Fruit fly (Drosophila melanogaster) whole organism, embryonic: ENCODE measurements around the gene Der-2.

Source experiments
- Adf1 ChIP-seq: fragments of 200-800 bp; sonication (Bioruptor generic); IDR thresholded peaks from 2 replicates; pipeline ENCODE4 v1.3.6; 2022; ENCODE audit warnings: missing biosample characterization, missing genetic modification characterization
- Aef1 ChIP-seq: fragments of 200-800 bp; sonication (Bioruptor generic); IDR thresholded peaks from 3 replicates; pipeline ENCODE4 v1.3.6; 2022; ENCODE audit warnings: missing biosample characterization, missing genetic modification characterization
- CG10147 ChIP-seq: fragments of 200-800 bp; sonication (Bioruptor generic); optimal IDR thresholded peaks from 2 replicates; lab custom pipeline; 2019; ENCODE audit warnings: missing biosample characterization, mild to moderate bottlenecking, missing genetic modification characterization, moderate library complexity
- CG11696 ChIP-seq: fragments of 200-800 bp; sonication (Bioruptor generic); IDR thresholded peaks from 2 replicates; pipeline ENCODE4 v1.3.6; 2022; ENCODE audit warnings: missing biosample characterization, missing genetic modification characterization
- CG14014 ChIP-seq: fragments of 200-800 bp; sonication (Bioruptor generic); IDR thresholded peaks from 2 replicates; pipeline ENCODE4 v1.3.6; 2022; ENCODE audit warnings: missing biosample characterization, missing genetic modification characterization
- CG14710 ChIP-seq: fragments of 200-800 bp; sonication (Bioruptor generic); optimal IDR thresholded peaks from 3 replicates; lab custom pipeline; 2019; ENCODE audit warnings: missing biosample characterization, mild to moderate bottlenecking, missing genetic modification characterization, moderate library complexity
- CG17385 ChIP-seq: fragments of 200-800 bp; sonication (Bioruptor generic); optimal IDR thresholded peaks from 3 replicates; lab custom pipeline; 2018; ENCODE audit warnings: missing biosample characterization, mild to moderate bottlenecking, missing genetic modification characterization
- CG2199 ChIP-seq: fragments of 200-800 bp; sonication (Bioruptor generic); IDR thresholded peaks from 3 replicates; pipeline ENCODE4 v1.3.6; 2022; ENCODE audit warnings: missing biosample characterization, missing genetic modification characterization
- CG32532 ChIP-seq: fragments of 200-800 bp; sonication (Bioruptor generic); IDR thresholded peaks from 2 replicates; pipeline ENCODE4 v1.3.6; 2022; ENCODE audit warnings: missing biosample characterization, missing genetic modification characterization
- CG4617 ChIP-seq: fragments of 200-800 bp; sonication (Bioruptor generic); optimal IDR thresholded peaks from 3 replicates; lab custom pipeline; 2016; ENCODE audit warnings: missing biosample characterization, missing genetic modification characterization, borderline replicate concordance
- CG5180 ChIP-seq: fragments of 200-800 bp; sonication (Bioruptor generic); optimal IDR thresholded peaks from 3 replicates; lab custom pipeline; 2017; ENCODE audit warnings: missing biosample characterization, missing genetic modification characterization, mild to moderate bottlenecking, moderate library complexity, missing genetic modification reagents
- CG5245 ChIP-seq: fragments of 200-800 bp; sonication (Bioruptor generic); optimal IDR thresholded peaks from 3 replicates; lab custom pipeline; 2016; ENCODE audit warnings: missing biosample characterization, missing genetic modification characterization
- CG6791 ChIP-seq: fragments of 200-800 bp; sonication (Bioruptor generic); IDR thresholded peaks from 3 replicates; pipeline ENCODE4 v1.3.6; 2022; ENCODE audit warnings: missing biosample characterization, missing genetic modification characterization; ENCODE audit not compliant: partially characterized antibody
- CG7372 ChIP-seq: fragments of 200-800 bp; sonication (Bioruptor generic); IDR thresholded peaks from 2 replicates; pipeline ENCODE4 v1.3.6; 2022; ENCODE audit warnings: missing biosample characterization, missing genetic modification characterization
- CG7963 ChIP-seq: fragments of 200-800 bp; sonication (Bioruptor generic); IDR thresholded peaks from 3 replicates; pipeline ENCODE4 v1.3.6; 2022; ENCODE audit warnings: missing biosample characterization, missing genetic modification characterization; ENCODE audit not compliant: partially characterized antibody
- CG8089 ChIP-seq: fragments of 200-800 bp; sonication (Bioruptor generic); optimal IDR thresholded peaks from 3 replicates; lab custom pipeline; 2016; ENCODE audit warnings: missing biosample characterization, missing genetic modification characterization
- CG9727 ChIP-seq: fragments of 200-800 bp; sonication (Bioruptor generic); optimal IDR thresholded peaks from 3 replicates; lab custom pipeline; 2017; ENCODE audit warnings: missing biosample characterization, mild to moderate bottlenecking, missing genetic modification characterization
- CG9876 ChIP-seq: fragments of 200-800 bp; sonication (Bioruptor generic); optimal IDR thresholded peaks from 2 replicates; lab custom pipeline; 2016; ENCODE audit warnings: missing biosample characterization, missing genetic modification characterization
- CG9932 ChIP-seq: fragments of 200-800 bp; sonication (Bioruptor generic); IDR thresholded peaks from 2 replicates; pipeline ENCODE4 v1.3.6; 2022; ENCODE audit warnings: missing biosample characterization, missing genetic modification characterization
- CHES-1-like ChIP-seq: fragments of 200-800 bp; sonication (Bioruptor generic); optimal IDR thresholded peaks from 2 replicates; lab custom pipeline; 2016; ENCODE audit warnings: missing biosample characterization, missing genetic modification characterization
- CoRest ChIP-seq: fragments of 200-800 bp; sonication (Bioruptor generic); optimal IDR thresholded peaks from 3 replicates; lab custom pipeline; 2018; ENCODE audit warnings: missing biosample characterization, mild to moderate bottlenecking, missing genetic modification characterization, moderate library complexity
- D ChIP-seq, 2 experiments: fragments of 200-800 bp in 1 of 2; fragments of >200 bp in 1 of 2; sonication (Bioruptor generic) in 1 of 2; optimal IDR thresholded peaks; 2 replicates in 1 of 2; 3 replicates in 1 of 2; lab custom pipeline; 2017; ENCODE audit warnings: mild to moderate bottlenecking in 1 of 2, missing biosample characterization in 1 of 2, missing genetic modification characterization in 1 of 2, missing genetic modification reagents in 1 of 2
- Dbx ChIP-seq: fragments of 200-800 bp; sonication (Bioruptor generic); IDR thresholded peaks from 3 replicates; pipeline ENCODE4 v1.3.6; 2022; ENCODE audit warnings: missing biosample characterization, missing genetic modification characterization
- Dp ChIP-seq: fragments of 200-800 bp; sonication (Bioruptor generic); optimal IDR thresholded peaks from 2 replicates; lab custom pipeline; 2018; ENCODE audit warnings: missing biosample characterization, mild to moderate bottlenecking, missing genetic modification characterization, moderate library complexity
- Ets65A ChIP-seq: fragments of 200-800 bp; sonication (Bioruptor generic); peaks from one replicate; lab custom pipeline; 2016; ENCODE audit warnings: missing biosample characterization, missing genetic modification characterization
- Lpt ChIP-seq: fragments of >200 bp; optimal IDR thresholded peaks from 2 replicates; lab custom pipeline; 2018; ENCODE audit warnings: missing biosample characterization, missing genetic modification characterization
- MTF-1 ChIP-seq: fragments of 200-800 bp; sonication (Bioruptor generic); optimal IDR thresholded peaks from 2 replicates; lab custom pipeline; 2018; ENCODE audit warnings: missing biosample characterization, mild to moderate bottlenecking, missing genetic modification characterization, borderline replicate concordance
- Med ChIP-seq: fragments of 200-800 bp; sonication (Bioruptor generic); peaks from one replicate; lab custom pipeline; 2016; ENCODE audit warnings: missing biosample characterization, missing genetic modification characterization, mild to moderate bottlenecking, inconsistent platforms, moderate library complexity
- Pdp1 ChIP-seq, 2 experiments: fragments of 200-800 bp; sonication (Bioruptor generic); optimal IDR thresholded peaks; 3 replicates each; lab custom pipeline; 2016; ENCODE audit warnings: missing biosample characterization in 2 of 2, missing genetic modification characterization in 2 of 2, mild to moderate bottlenecking in 1 of 2, moderate library complexity in 1 of 2
- Ptx1 ChIP-seq: fragments of 200-800 bp; sonication (Bioruptor generic); IDR thresholded peaks from 2 replicates; pipeline ENCODE4 v1.3.6; 2022; ENCODE audit warnings: missing biosample characterization, missing genetic modification characterization
- Ravus ChIP-seq: fragments of 200-800 bp; sonication (Bioruptor generic); IDR thresholded peaks from 2 replicates; pipeline ENCODE4 v1.3.6; 2022; ENCODE audit warnings: missing biosample characterization, missing genetic modification characterization
- Scr ChIP-seq: fragments of 200-800 bp; sonication (Bioruptor generic); IDR thresholded peaks from 2 replicates; pipeline ENCODE4 v1.3.6; 2022; ENCODE audit warnings: missing biosample characterization, missing genetic modification characterization; ENCODE audit not compliant: partially characterized antibody
- Sox100B ChIP-seq: fragments of 200-800 bp; sonication (Bioruptor generic); optimal IDR thresholded peaks from 3 replicates; lab custom pipeline; 2018; ENCODE audit warnings: missing biosample characterization, mild to moderate bottlenecking, missing genetic modification characterization
- Usf ChIP-seq: fragments of 200-800 bp; sonication (Bioruptor generic); optimal IDR thresholded peaks from 2 replicates; lab custom pipeline; 2017; ENCODE audit warnings: missing genotype, missing biosample characterization, missing genetic modification characterization
- al ChIP-seq: fragments of 200-800 bp; sonication (Bioruptor generic); IDR thresholded peaks from 2 replicates; pipeline ENCODE4 v1.3.6; 2022; ENCODE audit warnings: missing biosample characterization, missing genetic modification characterization
- bsh ChIP-seq, 2 experiments: fragments of 200-800 bp; sonication (Bioruptor generic); optimal IDR thresholded peaks; 2 replicates each; lab custom pipeline; 2017 to 2018; ENCODE audit warnings: mild to moderate bottlenecking in 2 of 2, missing biosample characterization in 2 of 2, missing genetic modification characterization in 2 of 2, moderate library complexity in 1 of 2
- esg ChIP-seq: fragments of 200-800 bp; sonication (Bioruptor generic); conservative IDR thresholded peaks from 2 replicates; pipeline ENCODE4 v1.3.6; 2022; ENCODE audit warnings: missing biosample characterization, missing genetic modification characterization
- gcm ChIP-seq: fragments of 200-800 bp; sonication (Bioruptor generic); optimal IDR thresholded peaks from 2 replicates; lab custom pipeline; 2019; ENCODE audit warnings: missing biosample characterization, mild to moderate bottlenecking, missing genetic modification characterization, moderate library complexity
- gcm2 ChIP-seq: fragments of 200-800 bp; sonication (Bioruptor generic); optimal IDR thresholded peaks from 2 replicates; lab custom pipeline; 2016; ENCODE audit warnings: missing biosample characterization, missing genetic modification characterization
- gsb ChIP-seq: fragments of 200-800 bp; sonication (Bioruptor generic); IDR thresholded peaks from 2 replicates; pipeline ENCODE4 v1.3.6; 2022; ENCODE audit warnings: missing biosample characterization, missing genetic modification characterization
- ken ChIP-seq: fragments of 200-800 bp; sonication (Bioruptor generic); IDR thresholded peaks from 3 replicates; pipeline ENCODE4 v1.3.6; 2022; ENCODE audit warnings: missing biosample characterization, missing genetic modification characterization
- kni ChIP-seq: fragments of 200-800 bp; sonication (Bioruptor generic); optimal IDR thresholded peaks from 3 replicates; lab custom pipeline; 2017; ENCODE audit warnings: mild to moderate bottlenecking, missing biosample characterization, missing genetic modification reagents, missing genetic modification characterization
- nom ChIP-seq: fragments of 200-800 bp; sonication (Bioruptor generic); optimal IDR thresholded peaks from 2 replicates; lab custom pipeline; 2017; ENCODE audit warnings: missing biosample characterization, missing genetic modification characterization, mild to moderate bottlenecking, moderate library complexity, missing genetic modification reagents
- pb ChIP-seq: fragments of 200-800 bp; sonication (Bioruptor generic); optimal IDR thresholded peaks from 3 replicates; lab custom pipeline; 2016; ENCODE audit warnings: missing biosample characterization, missing genetic modification characterization
- phol ChIP-seq: fragments of 200-800 bp; sonication (Bioruptor generic); optimal IDR thresholded peaks from 3 replicates; lab custom pipeline; 2018; ENCODE audit warnings: missing biosample characterization, mild to moderate bottlenecking, missing genetic modification characterization, moderate library complexity
- pros ChIP-seq: fragments of 200-800 bp; sonication (Bioruptor generic); optimal IDR thresholded peaks from 3 replicates; lab custom pipeline; 2019; ENCODE audit warnings: missing biosample characterization, mild to moderate bottlenecking, missing genetic modification characterization, moderate library complexity
- sens ChIP-seq: fragments of 200-800 bp; sonication (Bioruptor generic); peaks from one replicate; lab custom pipeline; 2016; ENCODE audit warnings: missing biosample characterization, missing genetic modification characterization
- sqz ChIP-seq: fragments of 200-800 bp; sonication (Bioruptor generic); optimal IDR thresholded peaks from 3 replicates; lab custom pipeline; 2018; ENCODE audit warnings: missing biosample characterization, mild to moderate bottlenecking, missing genetic modification characterization
- zf30C ChIP-seq: fragments of 200-800 bp; sonication (Bioruptor generic); optimal IDR thresholded peaks from 3 replicates; lab custom pipeline; 2018; ENCODE audit warnings: missing biosample characterization, mild to moderate bottlenecking, missing genetic modification characterization

Der-2 gene

dm6 chr3R:16526697-16527370, 42.8 kb upstream of the Der-2 start:
- TF ChIP-seq pb: no peak
- 0 out of 3 replicates have a peak, but pooled peaks have one; percentile 22 for TF ChIP-seq ken (GFP tag; lab: Robert Waterston, UW)
- TF ChIP-seq zf30C (GFP tag; lab: Kevin White, UChicago): peak; percentile 44
- peak; percentile 48 for TF ChIP-seq pros
- peak; percentile 5 for TF ChIP-seq phol (tag; lab: Kevin White, UChicago)
- no peak for TF ChIP-seq CG5180 (GFP tag; lab: Kevin White, UChicago)
- no peak for TF ChIP-seq Scr (GFP tag; lab: Robert Waterston, UW)
- peak; percentile 56 for TF ChIP-seq nom (GFP tag; lab: Kevin White, UChicago)
- no peak for TF ChIP-seq Pdp1 (GFP tag; optimal IDR thresholded peaks at IDR 0.05; lab: Kevin White, UChicago)
- TF ChIP-seq sqz (GFP tag; lab: Kevin White, UChicago): peak; percentile 32
- no peak for TF ChIP-seq CG5245 (GFP tag; lab: Kevin White, UChicago)
- peak; percentile 18 for TF ChIP-seq Med (GFP tag; lab: Kevin White, UChicago)
- TF ChIP-seq sens (GFP tag; lab: Kevin White, UChicago): peak; percentile 36
- TF ChIP-seq Ets65A (GFP tag; lab: Kevin White, UChicago): peak; percentile 90
- TF ChIP-seq Aef1 (GFP tag; lab: Robert Waterston, UW): no peak
- peak in 1 of 2 experiments; percentile 66 for TF ChIP-seq bsh (GFP tag; optimal IDR thresholded peaks at IDR 0.05; lab: Kevin White, UChicago)
- TF ChIP-seq CG14710 (tag; lab: Kevin White, UChicago): peak; percentile 26
- TF ChIP-seq CG17385 (GFP tag; lab: Kevin White, UChicago): peak; percentile 3
- TF ChIP-seq CG9727: peak; percentile 41
- no peak for TF ChIP-seq CG2199 (GFP tag; lab: Robert Waterston, UW)

- no peak for TF ChIP-seq CG32532 (GFP tag; lab: Robert Waterston, UW)
- TF ChIP-seq CG6791 (GFP tag; lab: Robert Waterston, UW): 0 out of 3 replicates have a peak, but pooled peaks have one; percentile 12
- TF ChIP-seq CoRest (tag; lab: Kevin White, UChicago): no peak
- TF ChIP-seq CG7963 (GFP tag; lab: Robert Waterston, UW): no peak
- no peak for TF ChIP-seq Sox100B
- TF ChIP-seq CG7372: no peak
- TF ChIP-seq Usf (GFP tag; lab: Kevin White, UChicago): no peak
- TF ChIP-seq CG9876 (GFP tag; lab: Kevin White, UChicago): no peak
- TF ChIP-seq D (optimal IDR thresholded peaks at IDR 0.05; lab: Kevin White, UChicago): peak; percentile 21
- no peak for TF ChIP-seq D (GFP tag; optimal IDR thresholded peaks at IDR 0.05; lab: Kevin White, UChicago)
- no peak for TF ChIP-seq MTF-1 (GFP tag; lab: Kevin White, UChicago)
- no peak for TF ChIP-seq Pdp1 (GFP tag; optimal IDR thresholded peaks at IDR 0.05; lab: Kevin White, UChicago)
- no peak for TF ChIP-seq esg (GFP tag; lab: Robert Waterston, UW)
- no peak for TF ChIP-seq Ptx1 (GFP tag; lab: Robert Waterston, UW)
- no peak for TF ChIP-seq Adf1 (GFP tag; lab: Robert Waterston, UW)
- no peak for TF ChIP-seq gcm
- no peak for TF ChIP-seq Ravus (GFP tag; lab: Robert Waterston, UW)
- no peak for TF ChIP-seq CG14014
- no peak for TF ChIP-seq CG8089 (GFP tag; lab: Kevin White, UChicago)
- no peak for TF ChIP-seq CHES-1-like
- no peak for TF ChIP-seq CG9932 (GFP tag; lab: Robert Waterston, UW)
- no peak for TF ChIP-seq kni
- no peak for TF ChIP-seq CG11696 (GFP tag; lab: Robert Waterston, UW)
- TF ChIP-seq gsb (GFP tag; lab: Robert Waterston, UW): no peak
- TF ChIP-seq Dbx (GFP tag; lab: Robert Waterston, UW): no peak
- TF ChIP-seq Dp (GFP tag; lab: Kevin White, UChicago): no peak
- TF ChIP-seq al (GFP tag; lab: Robert Waterston, UW): no peak
- no peak for TF ChIP-seq CG4617 (GFP tag; lab: Kevin White, UChicago)
- TF ChIP-seq Lpt (GFP tag; lab: Kevin White, UChicago): no peak
- no peak for TF ChIP-seq CG10147
- TF ChIP-seq gcm2 (GFP tag; lab: Kevin White, UChicago): no peak
These were observed 42.2 kb upstream of the Der-2 start for dm6 chr3R:16526256-16526655.
